Fruit fly (Drosophila melanogaster) whole organism, prepupa: Measurements from ENCODE around the gene Mocs1.

ENCODE experiments used
- CG3032 ChIP-seq: fragments of 200-800 bp; optimal IDR thresholded peaks from 2 replicates; lab custom pipeline; 2019; ENCODE audit warnings: missing biosample characterization, mild to moderate bottlenecking, missing genetic modification characterization, moderate library complexity
- CG8119 ChIP-seq: fragments of 200-800 bp; sonication (Bioruptor generic); IDR thresholded peaks from 3 replicates; pipeline ENCODE4 v1.3.6; 2022; ENCODE audit warnings: missing biosample characterization, missing genetic modification characterization
- Smox ChIP-seq: fragments of 200-800 bp; sonication (Bioruptor generic); optimal IDR thresholded peaks from 3 replicates; lab custom pipeline; 2016; ENCODE audit warnings: missing biosample characterization, missing genetic modification characterization
- achi ChIP-seq: fragments of 200-800 bp; sonication (Bioruptor generic); optimal IDR thresholded peaks from 3 replicates; lab custom pipeline; 2016; ENCODE audit warnings: missing biosample characterization, missing genetic modification characterization

dm6 chr3L:11049414-11049813 is 20.9 kb upstream of the Mocs1 start:
- TF ChIP-seq achi (GFP tag; lab: Kevin White, UChicago), result no peak
- no peak for TF ChIP-seq CG3032 (tag; lab: Kevin White, UChicago)
- TF ChIP-seq Smox, result no peak
- no peak for TF ChIP-seq CG8119
